Fruit fly (Drosophila melanogaster) S2 (cell line): ENCODE measurements around the gene snk.

Experiments used
- CG8478 ChIP-seq: fragments of >200 bp; optimal IDR thresholded peaks from 2 replicates; lab custom pipeline; 2018
- CTCF ChIP-seq, 2 experiments: fragments of >200 bp; optimal IDR thresholded peaks; 2 replicates each; lab custom pipeline; 2018

Gene snk

dm6 chr3R:13042258-13043032 is at the start of gene snk:
Gene snk (minus strand): TSS chr3R:13042770.
- TF ChIP-seq CTCF (optimal IDR thresholded peaks at IDR 0.05; lab: Kevin White, UChicago) (no peak), CG8478 (lab: Kevin White, UChicago) (no peak)

DNA sequence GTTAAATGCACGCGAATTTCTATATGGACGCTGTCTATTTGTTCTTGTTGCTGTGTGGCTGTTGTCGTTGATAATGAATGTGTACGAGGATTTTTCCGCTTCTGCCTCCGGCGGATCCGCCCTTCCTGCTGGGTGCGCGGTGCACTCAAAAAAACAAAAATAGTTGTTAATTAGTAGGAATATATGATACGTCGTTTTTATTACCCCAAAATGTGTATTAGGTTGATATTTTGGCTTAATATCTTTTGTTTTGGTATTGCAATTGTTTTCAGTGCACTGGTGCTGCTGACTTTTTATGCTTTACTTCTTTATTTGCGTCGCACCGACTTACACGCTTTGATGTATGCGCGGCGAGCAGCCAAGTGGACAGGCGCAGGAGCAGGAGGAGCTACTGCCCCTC is 49.1 kb upstream of the snk start:
- TF ChIP-seq CG8478 (lab: Kevin White, UChicago) (no peak), CTCF (optimal IDR thresholded peaks at IDR 0.05; lab: Kevin White, UChicago) (no peak)

dm6 chr3R:13088942-13089341 is 46.4 kb upstream of the snk start, which contains the start of gene CG34308:
Gene CG34308 (plus strand): TSS chr3R:13089242.
- TF ChIP-seq CTCF (optimal IDR thresholded peaks at IDR 0.05; lab: Kevin White, UChicago) (no peak), CG8478 (lab: Kevin White, UChicago) (no peak)

DNA sequence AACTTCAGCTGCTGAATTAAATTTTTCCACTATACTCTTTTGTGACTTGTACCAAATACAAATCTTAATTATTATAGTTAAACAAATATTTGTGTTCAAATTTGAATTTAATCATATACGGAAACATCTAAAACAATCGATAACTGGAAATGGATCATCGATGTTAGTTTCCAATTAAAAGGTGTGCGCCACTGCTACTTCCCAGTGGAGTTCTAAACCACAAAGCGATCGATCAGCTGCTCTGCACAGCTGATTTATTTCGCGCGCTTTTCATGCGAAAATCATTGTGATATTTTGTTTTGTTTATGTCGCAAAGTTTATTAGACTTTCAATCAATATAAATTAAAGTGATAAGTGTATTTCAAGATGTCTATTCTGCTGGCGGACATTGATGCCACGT is 45.8 kb upstream of the snk start, which contains the start of gene timeout:
Gene timeout, plus strand, starts transcription at position 257 of the 400 bp plus-strand sequence.
- TF ChIP-seq CTCF (optimal IDR thresholded peaks at IDR 0.05; lab: Kevin White, UChicago) (peak in 1 of 2 experiments; percentile 55), CG8478 (lab: Kevin White, UChicago) (no peak)

dm6 chr3R:13085924-13086323 is 43.4 kb upstream of the snk start, which contains the start of gene CG43063:
Gene CG43063 (plus strand): TSS chr3R:13086224.
- TF ChIP-seq CG8478 (lab: Kevin White, UChicago) (no peak), CTCF (optimal IDR thresholded peaks at IDR 0.05; lab: Kevin White, UChicago) (no peak)

- no peak for TF ChIP-seq CTCF (optimal IDR thresholded peaks at IDR 0.05; lab: Kevin White, UChicago)
Observed at dm6 chr3R:13082382-13082781, 39.8 kb upstream of the snk start.

dm6 chr3R:13078263-13078662 is 35.7 kb upstream of the snk start:
- TF ChIP-seq CTCF (optimal IDR thresholded peaks at IDR 0.05; lab: Kevin White, UChicago) = peak; percentile 95 to 97
- no peak for TF ChIP-seq CG8478 (lab: Kevin White, UChicago)

dm6 chr3R:13077262-13077661 is 34.7 kb upstream of the snk start:
- TF ChIP-seq CTCF (optimal IDR thresholded peaks at IDR 0.05; lab: Kevin White, UChicago) (peak; percentile 84 to 94), CG8478 (lab: Kevin White, UChicago) (no peak)

- no peak for TF ChIP-seq CTCF (optimal IDR thresholded peaks at IDR 0.05; lab: Kevin White, UChicago)
- no peak for TF ChIP-seq CG8478 (lab: Kevin White, UChicago)
Observed at dm6 chr3R:13075728-13076127, 33.2 kb upstream of the snk start.

DNA sequence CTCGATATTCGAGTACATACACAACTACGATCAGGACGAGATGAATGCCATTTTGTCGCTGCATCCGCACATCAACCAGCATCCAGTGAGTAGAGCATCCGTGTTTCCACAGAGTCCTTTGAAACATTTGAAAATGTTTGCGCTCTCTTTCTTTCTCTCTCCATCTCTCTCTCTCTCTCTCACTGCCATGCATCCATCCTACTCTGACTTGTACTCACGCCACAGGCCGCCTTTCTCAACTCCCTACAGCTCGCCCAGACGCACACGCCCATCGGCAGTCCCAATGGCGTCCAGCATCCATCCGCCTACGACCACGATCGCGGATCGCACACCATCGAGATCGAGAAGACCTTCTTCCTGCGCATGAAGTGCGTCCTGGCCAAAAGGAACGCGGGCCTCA is 32.0 kb upstream of the snk start:
- peak in 1 of 2 experiments; percentile 33 for TF ChIP-seq CTCF (optimal IDR thresholded peaks at IDR 0.05; lab: Kevin White, UChicago)
- no peak for TF ChIP-seq CG8478 (lab: Kevin White, UChicago)

dm6 chr3R:13073174-13073573 is 30.6 kb upstream of the snk start:
- TF ChIP-seq CTCF (optimal IDR thresholded peaks at IDR 0.05; lab: Kevin White, UChicago) (no peak), CG8478 (lab: Kevin White, UChicago) (no peak)

DNA sequence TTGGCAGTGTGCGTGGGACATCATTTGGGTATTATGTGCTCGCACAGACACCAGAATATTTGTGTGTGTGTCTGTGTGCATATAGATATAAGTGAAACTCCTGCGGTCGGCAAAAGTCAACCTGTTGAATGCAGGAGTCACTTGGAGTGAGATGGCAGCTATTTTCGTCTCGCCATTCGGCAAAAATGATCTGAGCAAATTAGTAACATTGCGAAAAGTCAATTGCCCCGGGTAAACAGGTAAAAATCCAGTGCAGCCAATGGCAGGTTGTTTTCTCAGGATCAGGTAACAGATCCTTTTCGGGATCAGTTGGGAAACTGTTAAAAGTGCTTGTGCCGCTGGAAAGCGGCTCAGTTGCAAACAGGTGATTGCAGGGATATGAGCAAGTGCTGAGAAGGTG is 29.5 kb upstream of the snk start:
- TF ChIP-seq CG8478 (lab: Kevin White, UChicago) = no peak
- TF ChIP-seq CTCF (optimal IDR thresholded peaks at IDR 0.05; lab: Kevin White, UChicago) = no peak

DNA sequence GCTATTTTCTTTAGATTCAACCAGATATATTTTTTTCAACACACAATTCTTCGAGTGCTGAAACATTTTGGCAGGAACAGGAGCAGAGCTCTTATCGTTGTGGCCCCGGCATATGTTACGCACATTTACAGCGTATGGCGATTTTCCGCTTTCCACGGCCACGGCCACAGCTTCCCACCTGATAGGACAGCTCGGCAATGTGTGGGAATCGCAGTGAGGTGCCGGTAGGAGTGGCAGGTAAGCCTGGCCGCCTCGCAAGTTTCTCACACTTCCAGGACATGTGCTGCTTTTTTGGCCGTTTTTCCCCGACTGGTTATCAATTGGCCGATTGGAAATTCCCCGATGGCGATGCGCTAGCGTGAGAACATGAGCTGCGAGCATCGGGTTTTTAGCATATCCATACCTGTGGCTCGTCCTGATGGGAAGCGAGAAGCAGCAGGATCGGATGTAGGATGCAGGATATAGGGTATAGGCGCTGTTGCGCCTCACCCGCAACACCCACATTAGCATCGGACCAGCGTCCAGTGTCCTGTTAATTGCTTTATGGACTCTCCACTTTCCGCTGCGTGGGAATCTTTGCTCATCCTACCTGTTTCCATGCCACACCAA is 27.5 kb upstream of the snk start:
- no peak for TF ChIP-seq CTCF (optimal IDR thresholded peaks at IDR 0.05; lab: Kevin White, UChicago)
- no peak for TF ChIP-seq CG8478 (lab: Kevin White, UChicago)

DNA sequence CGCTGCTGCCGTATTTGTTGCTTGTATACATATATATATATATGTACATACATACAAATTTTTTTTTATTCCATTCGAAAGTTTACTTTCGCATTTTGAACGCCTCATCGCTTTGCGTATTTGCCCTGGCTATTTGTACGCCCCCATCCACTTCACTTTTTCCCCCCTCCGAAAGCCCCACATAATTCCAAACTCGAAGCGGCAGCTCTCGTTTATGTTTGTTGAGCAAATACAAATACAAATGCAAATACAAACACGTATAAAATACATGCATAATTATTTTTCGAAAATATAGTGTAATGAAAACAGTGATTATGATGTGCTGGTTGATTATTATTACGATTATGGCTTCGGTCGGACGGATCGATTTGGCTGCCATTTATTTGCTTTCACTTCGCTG is 25.5 kb upstream of the snk start:
- TF ChIP-seq CG8478 (lab: Kevin White, UChicago) (no peak), CTCF (optimal IDR thresholded peaks at IDR 0.05; lab: Kevin White, UChicago) (no peak)

dm6 chr3R:13065180-13065757 is 22.7 kb upstream of the snk start:
- TF ChIP-seq CTCF (optimal IDR thresholded peaks at IDR 0.05; lab: Kevin White, UChicago) (no peak), CG8478 (lab: Kevin White, UChicago) (no peak)
